Fruit fly (Drosophila melanogaster): Measurements from ENCODE around the gene CG9133.

Gene CG9133

DNA sequence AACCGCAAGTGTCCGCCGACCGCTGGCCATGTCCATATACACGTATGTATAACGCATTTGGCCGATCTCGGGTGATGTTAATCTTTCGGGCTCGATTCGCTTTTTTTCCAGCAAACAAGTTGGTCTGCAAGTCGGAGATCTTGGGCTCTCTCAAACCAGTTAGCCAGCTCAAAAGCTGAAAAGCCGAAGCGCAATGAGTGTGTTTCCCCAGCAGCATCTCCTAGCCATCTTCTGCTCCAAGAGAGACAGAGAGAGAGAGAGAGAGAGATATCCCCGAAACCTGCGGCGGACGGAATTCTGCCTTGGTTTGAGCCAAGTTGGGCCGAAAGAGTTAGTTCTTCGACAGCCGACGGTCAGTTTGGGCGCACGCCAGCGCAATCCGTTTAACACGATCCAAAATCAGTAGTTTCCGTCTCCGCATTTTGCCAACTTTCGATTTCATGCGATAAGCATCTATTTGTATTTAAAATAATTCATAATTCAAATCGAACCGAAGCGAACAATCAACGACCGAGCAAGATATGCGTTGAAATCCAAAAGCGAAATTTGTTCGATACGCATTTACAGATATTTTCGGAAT lies 13.7 kb downstream of the CG9133 start:
- TF ChIP-seq EcR (GFP tag; optimal IDR thresholded peaks at IDR 0.05) (no peak), Dll (optimal IDR thresholded peaks at IDR 0.05) (no peak)

DNA sequence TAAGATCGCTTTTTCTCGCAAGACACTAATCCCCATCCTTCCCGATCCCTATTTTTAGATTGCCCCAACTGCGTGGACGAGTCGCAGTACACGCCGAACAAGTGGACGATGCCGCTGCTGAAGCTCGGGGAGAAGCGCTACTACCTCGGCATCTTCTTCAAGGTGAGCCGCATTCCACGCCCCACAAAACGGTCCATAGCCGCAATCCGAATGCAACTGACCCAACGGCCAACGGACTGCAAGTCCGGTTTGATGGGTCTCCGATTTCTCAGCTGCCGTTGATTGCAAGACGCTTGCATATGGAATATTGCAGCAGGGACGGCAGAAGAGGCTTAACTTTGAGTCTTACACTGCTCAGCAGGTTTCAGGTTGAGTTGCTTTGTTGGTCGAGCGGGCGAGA lies 17.2 kb downstream of the CG9133 start:
- TF ChIP-seq psq (optimal IDR thresholded peaks at IDR 0.05) (no peak), Dll (optimal IDR thresholded peaks at IDR 0.05) (no peak), CG8478 (optimal IDR thresholded peaks at IDR 0.05) (no peak)

DNA sequence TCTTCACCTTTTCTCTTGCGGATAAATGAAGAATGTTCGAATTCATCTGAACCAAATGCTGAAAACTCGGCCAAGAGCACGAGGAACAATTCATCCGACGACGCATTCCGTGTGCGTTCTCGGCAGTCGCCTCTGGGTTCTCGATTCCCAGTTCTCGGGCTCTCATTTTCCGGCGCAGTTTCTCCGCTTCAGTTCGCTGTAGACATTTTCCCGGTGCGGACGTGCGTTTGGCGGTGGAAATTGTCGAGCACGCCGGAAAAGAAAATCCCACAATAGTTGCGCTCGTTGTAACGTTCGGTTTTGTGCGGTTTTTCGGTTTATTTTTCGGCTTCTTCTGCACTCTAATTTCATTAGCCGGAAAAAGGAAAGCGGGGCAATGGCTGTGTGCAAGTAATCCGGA lies 24.0 kb downstream of the CG9133 start, which contains the start of gene CG32333:
Gene CG32333 (plus strand): TSS at position 190 of the 400 bp plus-strand sequence.
- TF ChIP-seq CG8478 (optimal IDR thresholded peaks at IDR 0.05) = no peak
- TF ChIP-seq usp (GFP tag; optimal IDR thresholded peaks at IDR 0.05) = no peak
- TF ChIP-seq Dll (optimal IDR thresholded peaks at IDR 0.05) = no peak
- no peak for TF ChIP-seq pan (optimal IDR thresholded peaks at IDR 0.05)
- no peak for TF ChIP-seq psq (optimal IDR thresholded peaks at IDR 0.05)
- no peak for TF ChIP-seq EcR (GFP tag; optimal IDR thresholded peaks at IDR 0.05)

DNA sequence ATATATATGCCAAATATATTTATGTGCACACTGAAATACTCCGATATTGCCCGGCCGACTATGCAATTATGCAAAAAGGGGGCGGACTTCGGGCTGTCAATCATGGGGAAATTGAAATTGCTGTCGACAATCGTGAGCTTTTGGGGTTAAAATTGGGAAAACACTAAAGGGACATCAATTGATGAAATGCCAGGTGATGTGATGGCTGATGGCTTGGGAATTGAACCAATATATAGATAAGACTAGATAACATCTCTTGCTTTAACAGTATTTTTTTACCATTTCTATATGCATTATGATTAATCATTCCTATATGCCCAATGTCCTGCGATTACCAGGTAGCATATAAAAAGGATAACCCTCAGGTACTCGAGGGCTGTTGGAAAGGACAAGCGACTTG lies 26.1 kb downstream of the CG9133 start:
- no peak for TF ChIP-seq Dll (optimal IDR thresholded peaks at IDR 0.05)
- TF ChIP-seq CG8478 (optimal IDR thresholded peaks at IDR 0.05) = no peak
- TF ChIP-seq psq (optimal IDR thresholded peaks at IDR 0.05) = no peak
- no peak for TF ChIP-seq EcR (GFP tag; optimal IDR thresholded peaks at IDR 0.05)
- no peak for TF ChIP-seq usp (GFP tag; optimal IDR thresholded peaks at IDR 0.05)
- TF ChIP-seq pan (optimal IDR thresholded peaks at IDR 0.05) = no peak

DNA sequence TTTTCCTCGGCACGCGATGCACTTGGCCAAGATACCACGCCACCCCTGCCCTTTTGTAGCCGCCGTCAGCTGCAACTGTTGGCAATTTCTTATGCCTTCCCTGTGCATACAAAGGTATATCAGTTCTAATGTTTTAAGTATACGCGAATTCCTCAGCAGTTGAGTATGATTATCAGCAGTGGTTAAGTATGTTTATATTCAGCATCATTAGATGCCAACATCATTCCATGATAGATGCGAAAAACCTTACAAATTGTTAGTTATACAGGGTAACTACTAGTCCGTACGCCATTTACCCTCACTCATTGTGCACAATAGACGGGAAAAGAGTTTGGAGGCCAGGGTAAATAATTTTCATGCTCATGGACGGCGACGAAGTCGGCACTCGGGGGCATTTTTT lies 27.9 kb downstream of the CG9133 start:
- TF ChIP-seq psq (optimal IDR thresholded peaks at IDR 0.05) (no peak), EcR (GFP tag; optimal IDR thresholded peaks at IDR 0.05) (no peak), usp (GFP tag; optimal IDR thresholded peaks at IDR 0.05) (no peak), CG8478 (optimal IDR thresholded peaks at IDR 0.05) (no peak), Dll (optimal IDR thresholded peaks at IDR 0.05) (no peak), pan (optimal IDR thresholded peaks at IDR 0.05) (no peak)

DNA sequence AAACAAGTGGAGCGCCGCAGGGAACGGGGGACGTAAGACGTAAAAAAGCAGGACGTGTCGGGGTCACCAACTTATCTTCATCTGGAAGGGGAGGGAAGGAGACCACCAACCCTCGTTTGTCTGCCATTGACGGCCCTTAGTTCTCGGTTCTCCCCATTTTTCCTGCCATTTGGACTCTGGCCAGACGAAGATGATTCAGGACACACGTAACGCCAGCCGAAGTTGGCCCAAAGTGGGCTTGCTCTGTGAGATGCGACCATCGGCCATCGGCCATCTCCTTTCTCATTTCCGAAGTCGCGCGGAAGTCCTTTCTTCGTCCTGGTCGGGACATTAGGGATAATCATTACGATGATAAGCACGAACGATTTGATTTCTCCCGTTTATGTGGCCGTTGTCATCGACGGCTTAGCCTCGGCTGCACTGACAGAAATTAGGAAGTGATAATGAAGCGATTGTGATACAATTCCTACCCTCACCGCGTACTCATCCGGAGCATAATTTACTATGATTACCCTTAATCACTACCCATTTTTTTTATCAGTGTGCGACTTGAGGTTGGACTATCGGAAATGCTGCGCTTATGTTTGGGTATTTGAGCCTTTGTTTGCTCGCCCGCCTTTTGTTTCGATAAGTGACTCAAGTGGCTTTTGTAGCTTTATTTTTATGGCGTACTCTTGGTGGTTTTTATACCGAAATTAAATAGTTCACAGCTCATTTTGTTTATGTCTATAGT lies 29.2 kb downstream of the CG9133 start:
- no peak for TF ChIP-seq Dll (optimal IDR thresholded peaks at IDR 0.05)
- TF ChIP-seq usp (GFP tag; optimal IDR thresholded peaks at IDR 0.05) = no peak
- TF ChIP-seq pan (optimal IDR thresholded peaks at IDR 0.05) = no peak
- no peak for TF ChIP-seq psq (optimal IDR thresholded peaks at IDR 0.05)
- no peak for TF ChIP-seq EcR (GFP tag; optimal IDR thresholded peaks at IDR 0.05)
- no peak for TF ChIP-seq CG8478 (optimal IDR thresholded peaks at IDR 0.05)

DNA sequence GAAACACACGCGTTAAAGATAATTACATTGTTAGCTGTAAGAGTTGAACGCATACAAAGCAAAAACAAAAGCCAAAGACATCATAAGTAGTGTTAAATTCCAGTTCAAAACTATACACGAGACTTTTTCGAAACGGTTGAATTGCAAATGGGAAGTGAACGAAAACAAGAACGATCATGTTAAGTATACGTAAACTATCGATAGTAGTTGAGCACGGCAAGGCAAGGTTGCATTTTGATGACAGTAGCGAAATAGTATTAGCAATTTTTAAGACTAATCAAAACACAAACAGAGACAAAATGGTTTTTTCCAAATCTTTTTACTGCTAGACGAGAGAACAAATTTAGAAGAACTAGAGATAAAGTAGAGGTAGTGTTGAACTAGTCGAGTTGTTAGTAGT lies 43.0 kb downstream of the CG9133 start:
- TF ChIP-seq CG8478 (optimal IDR thresholded peaks at IDR 0.05) (no peak), psq (optimal IDR thresholded peaks at IDR 0.05) (no peak), pan (optimal IDR thresholded peaks at IDR 0.05) (no peak), EcR (GFP tag; optimal IDR thresholded peaks at IDR 0.05) (no peak)

DNA sequence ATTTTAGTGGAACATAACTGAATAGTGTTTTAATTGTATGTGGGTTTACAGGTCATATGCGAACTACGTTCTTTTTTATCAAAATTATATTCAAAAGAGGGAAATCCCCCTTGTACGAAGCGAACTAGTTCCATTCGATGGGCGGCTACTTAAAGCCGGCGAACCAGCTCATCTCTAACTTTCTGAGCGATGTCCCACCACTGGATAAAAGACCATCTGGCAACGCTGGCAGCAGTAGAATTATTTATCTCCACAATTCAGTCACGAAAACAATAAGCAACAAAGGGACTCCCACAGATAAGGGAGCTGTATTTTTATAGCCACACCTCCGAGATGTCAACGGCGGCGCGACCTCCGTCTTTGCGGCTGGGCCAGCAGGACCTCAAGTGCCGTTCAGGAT lies 43.9 kb downstream of the CG9133 start, which contains the start of gene Rabex-5:
Gene Rabex-5 (plus strand): TSS at position 221 of the 400 bp plus-strand sequence.
- no peak for TF ChIP-seq usp (GFP tag; optimal IDR thresholded peaks at IDR 0.05)
- no peak for TF ChIP-seq psq (optimal IDR thresholded peaks at IDR 0.05)
- TF ChIP-seq pan (optimal IDR thresholded peaks at IDR 0.05) = no peak
- no peak for TF ChIP-seq EcR (GFP tag; optimal IDR thresholded peaks at IDR 0.05)
- TF ChIP-seq Dll (optimal IDR thresholded peaks at IDR 0.05) = no peak
- no peak for TF ChIP-seq CG8478 (optimal IDR thresholded peaks at IDR 0.05)

DNA sequence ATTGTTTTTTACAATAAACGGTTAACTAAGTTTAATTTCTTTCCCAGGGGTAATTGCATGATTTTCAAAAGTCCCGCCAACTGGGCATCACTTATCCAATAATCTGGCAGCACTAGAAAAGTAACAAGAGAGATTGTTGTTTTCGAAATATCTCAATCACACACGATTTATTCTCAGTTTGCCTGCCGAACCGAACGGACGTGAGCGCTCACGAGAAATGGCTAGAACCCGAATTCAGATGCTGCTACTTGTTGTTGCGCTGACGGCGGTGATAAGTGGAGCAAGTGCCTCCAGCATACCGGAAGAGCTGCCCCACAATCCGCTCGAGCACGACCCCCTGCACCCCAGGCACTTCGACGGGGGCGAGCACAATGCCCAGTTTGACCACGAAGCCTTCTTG lies 46.7 kb downstream of the CG9133 start, which contains the start of gene scf:
Gene scf (plus strand): TSS at position 164 of the 400 bp plus-strand sequence.
- TF ChIP-seq pan (optimal IDR thresholded peaks at IDR 0.05) = no peak
- no peak for TF ChIP-seq usp (GFP tag; optimal IDR thresholded peaks at IDR 0.05)
- no peak for TF ChIP-seq psq (optimal IDR thresholded peaks at IDR 0.05)
- no peak for TF ChIP-seq Dll (optimal IDR thresholded peaks at IDR 0.05)
- TF ChIP-seq EcR (GFP tag; optimal IDR thresholded peaks at IDR 0.05) = no peak
- no peak for TF ChIP-seq CG8478 (optimal IDR thresholded peaks at IDR 0.05)

DNA sequence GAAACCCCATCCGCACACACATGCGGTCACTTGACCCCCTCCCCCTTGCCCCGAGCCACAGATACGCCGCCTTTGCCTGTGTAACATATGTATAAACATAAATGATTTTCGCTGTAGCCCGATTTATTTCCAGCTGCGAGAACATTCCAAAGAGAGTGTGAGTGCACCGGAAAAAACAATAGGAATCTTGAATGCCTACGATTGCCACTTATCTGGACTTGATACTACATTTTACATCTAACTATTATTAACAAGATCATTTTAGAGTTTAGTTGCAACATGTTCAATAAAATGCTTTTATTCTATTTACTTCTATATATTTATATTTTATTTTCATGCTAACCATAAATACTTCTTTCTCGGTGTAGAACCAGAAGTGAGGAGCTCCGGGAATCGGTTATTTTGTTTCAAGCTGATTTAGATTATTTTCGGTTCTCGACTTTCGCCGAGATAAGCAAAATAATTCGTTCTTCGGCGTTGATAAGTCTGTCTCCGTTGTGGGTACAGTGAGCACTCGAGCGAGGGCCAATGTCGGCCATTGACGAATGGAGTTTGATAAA lies 48.3 kb downstream of the CG9133 start:
- no peak for TF ChIP-seq usp (GFP tag; optimal IDR thresholded peaks at IDR 0.05)
- TF ChIP-seq CG8478 (optimal IDR thresholded peaks at IDR 0.05) = no peak
- no peak for TF ChIP-seq Dll (optimal IDR thresholded peaks at IDR 0.05)
- no peak for TF ChIP-seq pan (optimal IDR thresholded peaks at IDR 0.05)
- no peak for TF ChIP-seq psq (optimal IDR thresholded peaks at IDR 0.05)

DNA sequence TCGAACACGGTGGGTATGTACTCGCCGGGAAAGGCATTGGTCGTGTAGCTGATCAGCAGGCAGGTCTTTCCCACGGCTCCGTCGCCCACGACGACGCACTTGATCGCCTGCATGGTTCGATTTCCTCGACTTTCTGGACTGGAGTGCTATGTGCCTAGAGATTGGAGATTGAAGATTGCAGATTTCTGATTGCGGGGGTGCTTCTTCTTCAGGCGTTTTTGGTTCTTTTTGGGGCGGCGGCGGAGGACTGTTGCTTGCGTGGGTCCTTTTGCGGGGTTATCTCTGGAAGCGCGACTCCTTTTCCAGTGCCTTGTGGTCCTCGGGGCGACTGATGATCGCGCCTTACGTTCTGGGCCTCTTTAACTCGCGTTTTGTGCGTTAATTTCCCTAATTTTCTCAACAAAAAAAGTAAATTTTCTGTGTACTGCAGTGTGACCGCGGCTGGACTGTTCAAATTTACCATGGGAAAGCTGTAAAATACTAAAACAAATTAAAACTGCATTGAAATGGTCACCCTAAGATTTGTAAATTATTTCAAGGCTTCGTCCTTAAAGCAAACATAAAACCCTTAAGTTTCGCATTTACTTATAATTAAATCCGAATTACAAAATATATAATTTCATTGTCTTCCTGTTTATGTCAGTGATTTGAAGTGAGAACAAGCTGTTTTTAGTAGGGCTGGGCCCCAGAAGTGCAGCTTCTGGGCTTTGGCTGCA lies 50.6 kb downstream of the CG9133 start, which contains the start of the genes Rac1 and Acat2:
Gene Rac1 (minus strand): TSS at position 450 of the 716 bp plus-strand sequence.
Gene Acat2 (plus strand): TSS at position 711 of the 716 bp plus-strand sequence.
- no peak for TF ChIP-seq usp (GFP tag; optimal IDR thresholded peaks at IDR 0.05)
- TF ChIP-seq CG8478 (optimal IDR thresholded peaks at IDR 0.05) = no peak
- no peak for TF ChIP-seq Dll (optimal IDR thresholded peaks at IDR 0.05)
- TF ChIP-seq EcR (GFP tag; optimal IDR thresholded peaks at IDR 0.05) = no peak
- TF ChIP-seq psq (optimal IDR thresholded peaks at IDR 0.05) = no peak
- no peak for TF ChIP-seq pan (optimal IDR thresholded peaks at IDR 0.05)

DNA sequence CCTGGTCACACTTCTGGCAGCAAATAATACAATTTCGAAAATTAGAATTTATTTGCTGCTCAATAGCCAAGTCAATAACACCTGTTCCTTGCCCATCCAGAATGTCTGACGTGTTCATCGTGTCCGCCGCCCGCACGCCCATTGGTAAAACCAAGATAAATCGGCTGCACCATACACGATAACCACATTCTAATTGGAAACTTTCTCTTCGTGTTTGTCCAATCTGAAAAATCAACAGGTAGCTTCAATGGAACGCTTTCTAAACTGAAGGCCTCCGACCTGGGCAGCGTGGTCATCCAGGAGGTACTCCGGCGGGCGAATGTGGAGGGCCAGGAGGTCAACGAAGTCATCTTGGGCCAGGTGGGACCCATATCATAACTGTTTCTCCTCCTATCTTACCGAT lies 51.1 kb downstream of the CG9133 start:
- TF ChIP-seq usp (GFP tag; optimal IDR thresholded peaks at IDR 0.05) (no peak), pan (optimal IDR thresholded peaks at IDR 0.05) (no peak), psq (optimal IDR thresholded peaks at IDR 0.05) (no peak)
